Worm (Caenorhabditis elegans): ENCODE measurements around the gene B0303.11.

DNA sequence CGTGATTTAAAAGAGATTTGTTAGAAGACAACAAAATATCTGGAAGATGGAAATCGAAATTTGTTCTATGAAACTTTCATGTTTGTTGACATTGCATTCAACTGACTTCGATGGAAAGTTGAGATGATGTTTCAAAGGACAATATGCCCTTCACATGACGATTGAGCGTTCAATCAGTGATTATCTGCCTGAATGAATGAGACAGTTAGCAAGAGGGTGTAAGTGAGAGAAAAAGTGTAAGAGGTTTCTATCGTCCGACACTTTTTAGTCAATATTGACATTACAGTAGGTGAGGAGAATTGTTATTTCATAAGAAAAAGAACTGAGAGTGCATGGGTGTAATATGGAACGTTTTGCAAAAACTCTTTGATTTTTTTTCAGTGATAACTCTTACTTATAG lies 23.0 kb upstream of the B0303.11 start:
- TF ChIP-seq T22C8.4 (GFP tag; IDR thresholded peaks at IDR 0.05) (no peak), ztf-23 (GFP tag; IDR thresholded peaks at IDR 0.05) (no peak), cog-1 (tag; optimal IDR thresholded peaks at IDR 0.05) (no peak), ztf-29 (GFP tag; IDR thresholded peaks at IDR 0.05) (no peak)
